Worm (Caenorhabditis elegans) whole organism, L4 larva: ENCODE measurements around the gene exc-7.

ENCODE experiments used
- F49E8.2 ChIP-seq: sonication (generic microtip); optimal IDR thresholded peaks from 2 replicates; lab custom pipeline; 2016; ENCODE audit warnings: missing compliant biosample characterization, mild to moderate bottlenecking, missing genetic modification characterization, borderline replicate concordance
- R02D3.7 ChIP-seq: fragments of 150-350 bp; sonication (generic microtip); optimal IDR thresholded peaks from 3 replicates; lab custom pipeline; 2014; ENCODE audit warnings: missing biosample characterization, missing genetic modification characterization
- T20F7.1 ChIP-seq: fragments of 200-800 bp; sonication (Bioruptor generic); optimal IDR thresholded peaks from 2 replicates; lab custom pipeline; 2018; ENCODE audit warnings: mild to moderate bottlenecking, missing genetic modification characterization, missing compliant biosample characterization
- Y105C5A.15 ChIP-seq: fragments of 200-800 bp; sonication (Bioruptor generic); IDR thresholded peaks from 2 replicates; pipeline ENCODE4 v1.3.6; 2022; ENCODE audit warnings: missing genetic modification characterization, missing compliant biosample characterization
- Y48G9A.11 ChIP-seq: fragments of 200-800 bp; sonication (Bioruptor generic); IDR thresholded peaks from 2 replicates; pipeline ENCODE4 v1.3.6; 2022; ENCODE audit warnings: missing genetic modification reagents, missing genetic modification characterization, missing compliant biosample characterization
- Y75B8A.6 ChIP-seq: fragments of 200-800 bp; sonication (Bioruptor generic); IDR thresholded peaks from 2 replicates; pipeline ENCODE4 v1.3.6; 2022; ENCODE audit warnings: missing genetic modification reagents, missing genetic modification characterization, missing compliant biosample characterization
- ZK337.2 ChIP-seq: fragments of 200-800 bp; sonication (Bioruptor generic); IDR thresholded peaks from 2 replicates; pipeline ENCODE4 v1.3.6; 2022; ENCODE audit warnings: missing genetic modification reagents, missing genetic modification characterization, missing compliant biosample characterization
- aha-1 ChIP-seq: fragments of 150-350 bp; peaks from one replicate; lab custom pipeline; 2014; ENCODE audit warnings: missing biosample characterization, missing genetic modification characterization
- attf-4 ChIP-seq: sonication (generic microtip); optimal IDR thresholded peaks from 3 replicates; lab custom pipeline; 2017; ENCODE audit warnings: missing biosample characterization, missing genetic modification characterization
- ceh-20 ChIP-seq: fragments of 200-800 bp; sonication (Bioruptor generic); IDR thresholded peaks from 2 replicates; pipeline ENCODE4 v1.3.6; 2022; ENCODE audit warnings: missing genetic modification reagents, missing genetic modification characterization, missing compliant biosample characterization
- cey-2 ChIP-seq: sonication (generic microtip); optimal IDR thresholded peaks from 3 replicates; lab custom pipeline; 2017; ENCODE audit warnings: missing genetic modification characterization, mild to moderate bottlenecking, missing compliant biosample characterization, antibody characterized with exemption, borderline replicate concordance; ENCODE audit not compliant: insufficient read depth
- ctbp-1 ChIP-seq: fragments of 200-800 bp; sonication (Bioruptor generic); IDR thresholded peaks from 2 replicates; pipeline ENCODE4 v1.3.6; 2022; ENCODE audit warnings: missing genetic modification reagents, missing genetic modification characterization, missing compliant biosample characterization
- daf-16 ChIP-seq, 3 experiments: sonication (generic microtip); optimal IDR thresholded peaks; 2 replicates each; lab custom pipeline; 2016 to 2017; ENCODE audit warnings: missing genetic modification characterization in 3 of 3, missing genetic modification reagents in 3 of 3, mild to moderate bottlenecking in 2 of 3, missing compliant biosample characterization in 2 of 3, missing biosample characterization in 1 of 3, moderate library complexity in 1 of 3
- daf-8 ChIP-seq: fragments of 200-800 bp; sonication (Bioruptor generic); IDR thresholded peaks from 2 replicates; pipeline ENCODE4 v1.3.6; 2022; ENCODE audit warnings: missing genetic modification characterization, missing compliant biosample characterization
- dmd-6 ChIP-seq: fragments of 200-800 bp; sonication (Bioruptor generic); IDR thresholded peaks from 2 replicates; pipeline ENCODE4 v1.3.6; 2022; ENCODE audit warnings: missing genetic modification reagents, missing genetic modification characterization, missing compliant biosample characterization
- dmd-9 ChIP-seq: fragments of 200-800 bp; sonication (Bioruptor generic); IDR thresholded peaks from 2 replicates; pipeline ENCODE4 v1.3.6; 2022; ENCODE audit warnings: missing genetic modification reagents, missing genetic modification characterization, missing compliant biosample characterization
- dpl-1 ChIP-seq: fragments of 150-350 bp; optimal IDR thresholded peaks from 2 replicates; lab custom pipeline; 2014; ENCODE audit warnings: missing biosample characterization, missing genetic modification reagents, missing genetic modification characterization
- duxl-1 ChIP-seq: sonication (generic microtip); optimal IDR thresholded peaks from 2 replicates; lab custom pipeline; 2016; ENCODE audit warnings: mild to moderate bottlenecking, missing genetic modification characterization, moderate library complexity, missing compliant biosample characterization; ENCODE audit not compliant: poor library complexity
- dve-1 ChIP-seq: sonication (generic microtip); optimal IDR thresholded peaks from 2 replicates; lab custom pipeline; 2017; ENCODE audit warnings: antibody characterized with exemption, mild to moderate bottlenecking, missing genetic modification characterization, missing compliant biosample characterization; ENCODE audit not compliant: insufficient read depth
- hif-1 ChIP-seq, 2 experiments: sonication (generic microtip); optimal IDR thresholded peaks; 2 replicates each; lab custom pipeline; 2016 to 2017; ENCODE audit warnings: missing compliant biosample characterization in 2 of 2, missing genetic modification characterization in 2 of 2, missing genetic modification reagents in 2 of 2, missing genotype in 2 of 2, mild to moderate bottlenecking in 1 of 2
- hlh-11 ChIP-seq: fragments of 200-800 bp; sonication (Bioruptor generic); optimal IDR thresholded peaks from 2 replicates; lab custom pipeline; 2018; ENCODE audit warnings: mild to moderate bottlenecking, missing genetic modification characterization, missing compliant biosample characterization
- hlh-30 ChIP-seq: sonication (generic microtip); optimal IDR thresholded peaks from 2 replicates; lab custom pipeline; 2017; ENCODE audit warnings: antibody characterized with exemption, mild to moderate bottlenecking, missing genetic modification characterization, missing compliant biosample characterization; ENCODE audit not compliant: insufficient read depth
- hmg-1.1 ChIP-seq: fragments of 200-800 bp; sonication (Bioruptor generic); IDR thresholded peaks from 2 replicates; pipeline ENCODE4 v1.3.6; 2022; ENCODE audit warnings: missing genetic modification reagents, missing genetic modification characterization, missing compliant biosample characterization
- lin-1 ChIP-seq: fragments of 200-800 bp; sonication (Bioruptor generic); IDR thresholded peaks from 2 replicates; pipeline ENCODE4 v1.3.6; 2022; ENCODE audit warnings: missing genetic modification reagents, missing genetic modification characterization, missing compliant biosample characterization
- lin-38 ChIP-seq: fragments of 200-800 bp; sonication (Bioruptor generic); IDR thresholded peaks from 2 replicates; pipeline ENCODE4 v1.3.6; 2022; ENCODE audit warnings: missing genetic modification reagents, missing genetic modification characterization, missing compliant biosample characterization
- lin-39 ChIP-seq: fragments of 150-350 bp; optimal IDR thresholded peaks from 2 replicates; lab custom pipeline; 2014; ENCODE audit warnings: missing biosample characterization, missing genetic modification reagents, missing genetic modification characterization
- lsy-2 ChIP-seq, 2 experiments: fragments of 150-350 bp in 1 of 2; sonication (generic microtip) in 1 of 2; optimal IDR thresholded peaks; 2 replicates each; lab custom pipeline; 2014 to 2017; ENCODE audit warnings: missing biosample characterization in 2 of 2, missing genetic modification characterization in 2 of 2
- madf-9 ChIP-seq: fragments of 200-800 bp; sonication (Bioruptor generic); conservative IDR thresholded peaks from 2 replicates; pipeline ENCODE4 v1.3.6; 2022; ENCODE audit warnings: missing genetic modification reagents, missing genetic modification characterization, missing compliant biosample characterization
- mdt-29 ChIP-seq: fragments of 200-800 bp; sonication (Bioruptor generic); IDR thresholded peaks from 2 replicates; pipeline ENCODE4 v1.3.6; 2022; ENCODE audit warnings: missing genetic modification reagents, missing genetic modification characterization, missing compliant biosample characterization
- mep-1 ChIP-seq: fragments of 150-350 bp; sonication (generic microtip); optimal IDR thresholded peaks from 3 replicates; lab custom pipeline; 2014; ENCODE audit warnings: missing biosample characterization, missing genetic modification characterization
- mes-2 ChIP-seq: sonication (generic microtip); optimal IDR thresholded peaks from 2 replicates; lab custom pipeline; 2016; ENCODE audit warnings: missing genotype, mild to moderate bottlenecking, missing genetic modification characterization, missing compliant biosample characterization; ENCODE audit not compliant: poor library complexity, severe bottlenecking
- mxl-3 ChIP-seq: fragments of 200-800 bp; sonication (Bioruptor generic); optimal IDR thresholded peaks from 2 replicates; lab custom pipeline; 2018; ENCODE audit warnings: mild to moderate bottlenecking, missing genetic modification characterization, missing compliant biosample characterization
- nhr-102 ChIP-seq: sonication (generic microtip); optimal IDR thresholded peaks from 2 replicates; lab custom pipeline; 2016; ENCODE audit warnings: mild to moderate bottlenecking, missing genetic modification characterization, moderate library complexity, missing compliant biosample characterization
- nhr-11 ChIP-seq: fragments of 150-350 bp; optimal IDR thresholded peaks from 2 replicates; lab custom pipeline; 2014; ENCODE audit warnings: missing biosample characterization, missing genetic modification characterization
- nhr-28 ChIP-seq: fragments of 150-350 bp; optimal IDR thresholded peaks from 2 replicates; lab custom pipeline; 2014; ENCODE audit warnings: missing biosample characterization, missing genetic modification characterization
- nhr-48 ChIP-seq: sonication (generic microtip); optimal IDR thresholded peaks from 2 replicates; lab custom pipeline; 2016; ENCODE audit warnings: mild to moderate bottlenecking, missing genetic modification characterization, missing compliant biosample characterization
- nhr-6 ChIP-seq: fragments of 150-350 bp; optimal IDR thresholded peaks from 2 replicates; lab custom pipeline; 2014; ENCODE audit warnings: missing biosample characterization, missing genetic modification characterization
- pha-4 ChIP-seq, 2 experiments: fragments of 150-350 bp in 1 of 2; fragments of 200-800 bp in 1 of 2; sonication (Bioruptor generic) in 1 of 2; IDR thresholded peaks in 1 of 2; optimal IDR thresholded peaks in 1 of 2; 2 replicates each; pipeline versions ENCODE4 v1.3.6 to Lab custom; 2014 to 2022; ENCODE audit warnings: missing genetic modification characterization in 2 of 2, missing genetic modification reagents in 2 of 2, missing biosample characterization in 1 of 2, missing compliant biosample characterization in 1 of 2
- pqm-1 ChIP-seq: sonication (generic microtip); optimal IDR thresholded peaks from 2 replicates; lab custom pipeline; 2017; ENCODE audit warnings: missing biosample characterization, missing genetic modification characterization
- rbr-2 ChIP-seq: sonication (generic microtip); optimal IDR thresholded peaks from 2 replicates; lab custom pipeline; 2016; ENCODE audit warnings: missing genotype, missing genetic modification characterization, missing compliant biosample characterization
- skn-1 ChIP-seq: fragments of 150-350 bp; optimal IDR thresholded peaks from 2 replicates; lab custom pipeline; 2014; ENCODE audit warnings: missing biosample characterization, missing genetic modification characterization
- snpc-4 ChIP-seq: fragments of 150-350 bp; optimal IDR thresholded peaks from 2 replicates; lab custom pipeline; 2014; ENCODE audit warnings: missing biosample characterization, missing genetic modification characterization
- tag-97 ChIP-seq: fragments of 200-800 bp; sonication (Bioruptor generic); IDR thresholded peaks from 2 replicates; pipeline ENCODE4 v1.3.6; 2022; ENCODE audit warnings: missing genetic modification characterization, missing compliant biosample characterization
- tra-1 ChIP-seq: fragments of 200-800 bp; sonication (Bioruptor generic); IDR thresholded peaks from 2 replicates; pipeline ENCODE4 v1.3.6; 2022; ENCODE audit warnings: missing genetic modification reagents, missing genetic modification characterization, missing compliant biosample characterization
- unc-130 ChIP-seq: sonication (generic microtip); optimal IDR thresholded peaks from 2 replicates; lab custom pipeline; 2016; ENCODE audit warnings: missing genetic modification reagents, missing genetic modification characterization, missing compliant biosample characterization
- zip-2 ChIP-seq: fragments of 150-350 bp; optimal IDR thresholded peaks from 2 replicates; lab custom pipeline; 2014; ENCODE audit warnings: missing biosample characterization, missing genetic modification characterization
- ztf-7 ChIP-seq: fragments of 150-350 bp; optimal IDR thresholded peaks from 2 replicates; lab custom pipeline; 2014; ENCODE audit warnings: missing biosample characterization, missing genetic modification characterization

exc-7 gene

ce11 chrII:9591071-9591470, 15.3 kb downstream of the exc-7 start, which contains the start of the genes E02H1.1 and tag-124:
E02H1.1 (minus strand) TSS chrII:9591164.
tag-124 (plus strand) TSS chrII:9591292.
- TF ChIP-seq tra-1 (GFP tag; lab: Robert Waterston, UW) (peak; percentile 65; the same call in 1 of the 2 replicates), rbr-2 (tag; lab: Kevin White, UChicago) (peak; percentile 46), hlh-30 (tag; lab: Kevin White, UChicago) (peak; percentile 42), ZK337.2 (peak; percentile 83), nhr-28 (tag; lab: Kevin White, UChicago) (peak; percentile 35), snpc-4 (tag; lab: Kevin White, UChicago) (no peak), lin-38 (GFP tag; lab: Robert Waterston, UW) (peak; percentile 62), skn-1 (tag; lab: Kevin White, UChicago) (no peak), unc-130 (peak; percentile 84), daf-16 (GFP tag; optimal IDR thresholded peaks at IDR 0.05; lab: Kevin White, UChicago) (peak in 1 of 2 experiments; percentile 11), daf-16 (tag; optimal IDR thresholded peaks at IDR 0.05; lab: Kevin White, UChicago) (peak; percentile 23), ztf-7 (tag; lab: Kevin White, UChicago) (no peak), lin-39 (no peak), lsy-2 (tag; optimal IDR thresholded peaks at IDR 0.05; lab: Kevin White, UChicago) (peak in 1 of 2 experiments; percentile 89), nhr-48 (tag; lab: Kevin White, UChicago) (peak; percentile 33), aha-1 (tag; lab: Kevin White, UChicago) (peak; percentile 49), dve-1 (peak; percentile 66), attf-4 (tag; lab: Kevin White, UChicago) (no peak), nhr-11 (peak; percentile 87), F49E8.2 (tag; lab: Kevin White, UChicago) (peak; percentile 45), cey-2 (no peak), mep-1 (tag; lab: Kevin White, UChicago) (peak; percentile 69), mes-2 (tag; lab: Kevin White, UChicago) (peak; percentile 99), mxl-3 (GFP tag; lab: Kevin White, UChicago) (peak; percentile 32), ctbp-1 (GFP tag; lab: Robert Waterston, UW) (0 out of 2 replicates have a peak, but pooled peaks have one; percentile 31), Y75B8A.6 (no peak), T20F7.1 (GFP tag; lab: Kevin White, UChicago) (peak; percentile 82), hmg-1.1 (GFP tag; lab: Robert Waterston, UW) (peak; percentile 62), ceh-20 (GFP tag; lab: Robert Waterston, UW) (peak; percentile 49; the same call in 1 of the 2 replicates), lin-1 (GFP tag; lab: Robert Waterston, UW) (no peak), Y48G9A.11 (peak; percentile 70; the same call in 1 of the 2 replicates), R02D3.7 (tag; lab: Kevin White, UChicago) (no peak), mdt-29 (GFP tag; lab: Robert Waterston, UW) (no peak), dmd-6 (peak; percentile 73), dmd-9 (GFP tag; lab: Robert Waterston, UW) (peak; percentile 93), pha-4 (GFP tag; IDR thresholded peaks at IDR 0.05; lab: Robert Waterston, UW) (0 out of 2 replicates have a peak, but pooled peaks have one; percentile 9), pha-4 (tag; optimal IDR thresholded peaks at IDR 0.05; lab: Kevin White, UChicago) (peak; percentile 49), Y105C5A.15 (GFP tag; lab: Robert Waterston, UW) (no peak), hlh-11 (peak; percentile 33), pqm-1 (no peak), daf-8 (GFP tag; lab: Robert Waterston, UW) (no peak), duxl-1 (peak; percentile 86), hif-1 (tag; optimal IDR thresholded peaks at IDR 0.05; lab: Kevin White, UChicago) (peak in 1 of 2 experiments; percentile 90), madf-9 (GFP tag; lab: Robert Waterston, UW) (peak; percentile 66), nhr-6 (peak; percentile 19), dpl-1 (GFP tag; lab: Kevin White, UChicago) (peak; percentile 79), nhr-102 (tag; lab: Kevin White, UChicago) (peak; percentile 48), zip-2 (tag; lab: Kevin White, UChicago) (peak; percentile 78), tag-97 (GFP tag; lab: Robert Waterston, UW) (0 out of 2 replicates have a peak, but pooled peaks have one; percentile 51)
